Worm (Caenorhabditis elegans): ENCODE measurements around the gene gst-26.

gst-26 gene

DNA sequence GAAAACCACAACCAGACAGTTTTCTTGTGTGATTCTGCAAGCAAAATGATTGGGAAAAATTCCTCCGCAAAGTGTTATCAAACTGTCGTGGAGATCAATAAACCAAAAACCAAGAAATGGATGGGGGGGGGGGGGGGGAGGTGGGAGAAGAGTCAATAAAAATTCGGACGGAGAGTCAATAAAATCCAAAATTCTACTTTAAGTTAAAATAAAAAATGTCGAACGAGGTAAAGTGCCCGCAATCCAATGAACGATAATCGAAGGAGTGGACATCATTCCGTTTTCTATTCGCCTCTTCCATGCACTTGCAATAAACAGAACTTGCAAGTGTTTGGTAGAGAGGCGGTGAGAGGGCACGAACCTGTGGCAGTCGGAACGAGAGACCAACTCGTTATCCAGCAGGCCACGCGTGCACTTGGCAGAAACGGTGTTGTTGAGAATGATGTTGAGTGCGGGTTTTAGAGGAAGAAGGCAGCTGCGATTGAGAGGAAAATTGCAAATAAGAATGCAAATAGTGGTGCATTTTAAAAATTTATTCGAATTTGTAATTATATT is 1.4 kb upstream of the gst-26 start, which contains the start of gene gst-27 (continued):
- TF ChIP-seq chd-7 (tag; optimal IDR thresholded peaks at IDR 0.05) (peak; percentile 93), hmg-20 (GFP tag; IDR thresholded peaks at IDR 0.05) (peak; percentile 72; the same call in 1 of the 2 replicates), ceh-58 (GFP tag; IDR thresholded peaks at IDR 0.05) (no peak), hmg-1.2 (GFP tag; IDR thresholded peaks at IDR 0.05) (peak; percentile 71), F55B11.4 (tag; optimal IDR thresholded peaks at IDR 0.05; ENCODE audit: borderline replicate concordance, insufficient read depth) (no peak), ccch-3 (GFP tag; optimal IDR thresholded peaks at IDR 0.05) (peak; percentile 55), mxl-1 (tag; optimal IDR thresholded peaks at IDR 0.05) (peak; percentile 87), lir-1 (GFP tag; conservative IDR thresholded peaks at IDR 0.05) (peak; percentile 52; the same call in 1 of the 2 replicates), hsf-1 (GFP tag; IDR thresholded peaks at IDR 0.05) (peak; percentile 72), F39B2.1 (GFP tag; IDR thresholded peaks at IDR 0.05) (no peak), madf-3 (GFP tag; IDR thresholded peaks at IDR 0.05) (peak; percentile 36; the same call in 1 of the 2 replicates), lag-1 (GFP tag; IDR thresholded peaks at IDR 0.05) (no peak), attf-6 (GFP tag; IDR thresholded peaks at IDR 0.05) (peak; percentile 61), egl-18 (GFP tag; IDR thresholded peaks at IDR 0.05) (no peak), F37B4.10 (GFP tag; IDR thresholded peaks at IDR 0.05) (no peak), Y56A3A.18 (GFP tag; IDR thresholded peaks at IDR 0.05) (peak; percentile 85), nhr-179 (tag; optimal IDR thresholded peaks at IDR 0.05) (peak; percentile 72), pbrm-1 (GFP tag; IDR thresholded peaks at IDR 0.05) (peak; percentile 81), snpc-1.1 (tag; optimal IDR thresholded peaks at IDR 0.05; ENCODE audit: insufficient read depth) (peak; percentile 78), ceh-100 (GFP tag; IDR thresholded peaks at IDR 0.05) (peak; percentile 73), let-526 (GFP tag; IDR thresholded peaks at IDR 0.05) (peak; percentile 72; the same call in 1 of the 2 replicates), B0261.1 (tag; optimal IDR thresholded peaks at IDR 0.05) (peak; percentile 89), ztf-26 (tag; optimal IDR thresholded peaks at IDR 0.05) (peak; percentile 91), snpc-3.4 (tag; optimal IDR thresholded peaks at IDR 0.05) (peak; percentile 83), F57A8.1 (GFP tag; optimal IDR thresholded peaks at IDR 0.05) (no peak), rcor-1 (GFP tag; IDR thresholded peaks at IDR 0.05) (peak; percentile 83), ekl-4 (GFP tag; IDR thresholded peaks at IDR 0.05) (peak; percentile 79), nfya-2 (GFP tag; IDR thresholded peaks at IDR 0.05) (no peak), F49E8.2 (tag; optimal IDR thresholded peaks at IDR 0.05; ENCODE audit: insufficient read depth) (peak; percentile 88), tlf-1 (GFP tag; optimal IDR thresholded peaks at IDR 0.05) (peak; percentile 76), T26A5.8 (tag; optimal IDR thresholded peaks at IDR 0.05) (peak; percentile 22), madf-8 (GFP tag; conservative IDR thresholded peaks at IDR 0.05) (peak; percentile 46), Y53F4B.3 (GFP tag; IDR thresholded peaks at IDR 0.05) (peak; percentile 56; the same call in 1 of the 2 replicates), nfyb-1 (GFP tag; IDR thresholded peaks at IDR 0.05) (peak; percentile 83), F22D6.2 (tag; optimal IDR thresholded peaks at IDR 0.05) (peak; percentile 67), snpc-4 (GFP tag; optimal IDR thresholded peaks at IDR 0.05) (peak; percentile 53), snpc-4 (tag; optimal IDR thresholded peaks at IDR 0.05) (peak; percentile 57 to 84 (median 79)), sdz-38 (tag; optimal IDR thresholded peaks at IDR 0.05) (no peak), attf-3 (GFP tag; conservative IDR thresholded peaks at IDR 0.05) (peak; percentile 60; the same call in 1 of the 2 replicates), ztf-28 (GFP tag; IDR thresholded peaks at IDR 0.05) (0 out of 2 replicates have a peak, but pooled peaks have one; percentile 70), him-1 (tag; optimal IDR thresholded peaks at IDR 0.05) (peak; percentile 88), unc-130 (GFP tag; optimal IDR thresholded peaks at IDR 0.05) (peak; percentile 61), snpc-1.3 (tag; optimal IDR thresholded peaks at IDR 0.05; ENCODE audit: insufficient read depth) (peak; percentile 95), hlh-12 (tag; optimal IDR thresholded peaks at IDR 0.05) (no peak), K12H6.12 (tag; optimal IDR thresholded peaks at IDR 0.05) (peak; percentile 82), gei-17 (GFP tag; optimal IDR thresholded peaks at IDR 0.05) (peak; percentile 59), repo-1 (tag; optimal IDR thresholded peaks at IDR 0.05) (peak; percentile 76), nhr-27 (tag; optimal IDR thresholded peaks at IDR 0.05) (peak; percentile 63)
